Worm (Caenorhabditis elegans): ENCODE measurements around the gene K08D12.3.
A peak's percentile ranks its signal among the peaks of the same experiment; 100 is the strongest.

K08D12.3 gene

DNA sequence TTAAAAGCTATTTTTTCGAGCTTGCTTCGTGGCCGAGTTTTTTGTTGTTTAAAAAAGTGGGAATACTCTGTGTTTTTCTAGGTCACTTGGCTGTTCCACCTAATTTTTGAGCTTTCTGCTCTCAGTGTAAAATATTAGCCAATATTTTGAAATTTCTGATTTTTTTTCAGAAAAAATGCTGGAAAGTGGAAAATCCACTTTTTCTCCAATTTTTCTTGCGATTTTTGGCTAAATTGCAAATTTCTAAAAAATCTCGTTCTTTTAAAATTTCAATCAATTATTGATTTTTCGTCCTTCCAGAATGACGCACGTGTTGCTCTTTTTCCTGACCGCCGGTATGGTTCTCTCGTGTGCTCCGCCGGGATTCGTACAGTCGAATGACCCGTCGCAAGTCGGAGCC, 3.1 kb upstream of the K08D12.3 start, which contains the start of gene K08D12.4:
K08D12.4 (plus strand) TSS at position 301 of the 400 bp plus-strand sequence.
- TF ChIP-seq K09A11.1 (tag; optimal IDR thresholded peaks at IDR 0.05; ENCODE audit: insufficient read depth) (no peak), pha-4 (tag; optimal IDR thresholded peaks at IDR 0.05) (no peak), ceh-18 (tag; optimal IDR thresholded peaks at IDR 0.05) (no peak), tbx-2 (tag; optimal IDR thresholded peaks at IDR 0.05) (no peak), ceh-6 (GFP tag; optimal IDR thresholded peaks at IDR 0.05) (no peak), ceh-19 (GFP tag; optimal IDR thresholded peaks at IDR 0.05) (no peak), unc-3 (GFP tag; conservative IDR thresholded peaks at IDR 0.05) (no peak), unc-3 (tag; optimal IDR thresholded peaks at IDR 0.05) (no peak), fkh-10 (GFP tag; optimal IDR thresholded peaks at IDR 0.05) (no peak), sox-2 (GFP tag; IDR thresholded peaks at IDR 0.05) (no peak), unc-86 (tag; optimal IDR thresholded peaks at IDR 0.05) (no peak), Y22D7AL.16 (tag; optimal IDR thresholded peaks at IDR 0.05) (no peak), pros-1 (tag; optimal IDR thresholded peaks at IDR 0.05) (no peak), madf-2 (tag; optimal IDR thresholded peaks at IDR 0.05) (no peak), F13H6.1 (tag; optimal IDR thresholded peaks at IDR 0.05) (no peak)

DNA sequence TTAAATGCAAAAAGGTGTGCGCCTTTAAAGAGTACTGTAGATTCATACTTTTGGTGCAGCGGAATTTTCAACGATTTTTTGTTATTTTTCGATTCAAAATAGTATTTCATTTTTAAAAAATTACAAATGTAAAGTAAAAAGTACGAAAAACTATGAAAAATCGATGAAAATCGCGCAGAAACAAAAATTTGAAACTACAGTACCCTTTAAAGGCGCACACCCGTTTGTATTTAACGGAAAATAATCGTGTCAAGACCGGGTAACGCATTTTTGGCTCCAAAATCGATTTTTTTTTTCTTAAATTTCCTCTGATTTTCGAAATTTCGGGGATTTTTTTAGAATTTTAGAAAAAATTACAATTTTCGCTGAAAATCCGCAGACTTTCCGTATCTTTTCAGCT, 2.1 kb upstream of the K08D12.3 start:
- no peak for TF ChIP-seq fkh-10 (GFP tag; optimal IDR thresholded peaks at IDR 0.05)
- TF ChIP-seq pha-4 (tag; optimal IDR thresholded peaks at IDR 0.05) = no peak
- TF ChIP-seq madf-2 (tag; optimal IDR thresholded peaks at IDR 0.05) = no peak
- TF ChIP-seq ceh-19 (GFP tag; optimal IDR thresholded peaks at IDR 0.05) = no peak
- no peak for TF ChIP-seq dmd-4 (tag; optimal IDR thresholded peaks at IDR 0.05; ENCODE audit: borderline replicate concordance)
- no peak for TF ChIP-seq ceh-45 (GFP tag; IDR thresholded peaks at IDR 0.05)
- TF ChIP-seq hlh-30 (tag; optimal IDR thresholded peaks at IDR 0.05; ENCODE audit: insufficient read depth) = no peak
- TF ChIP-seq zip-5 (tag; optimal IDR thresholded peaks at IDR 0.05) = no peak
- TF ChIP-seq nhr-11 (tag; optimal IDR thresholded peaks at IDR 0.05) = no peak
- TF ChIP-seq hlh-15 (tag; optimal IDR thresholded peaks at IDR 0.05) = no peak
- no peak for TF ChIP-seq ceh-30 (tag; optimal IDR thresholded peaks at IDR 0.05)
- TF ChIP-seq pag-3 (tag; optimal IDR thresholded peaks at IDR 0.05; ENCODE audit: borderline replicate concordance) = no peak
- no peak for TF ChIP-seq ceh-14 (tag; optimal IDR thresholded peaks at IDR 0.05)
- TF ChIP-seq elt-2 (tag; optimal IDR thresholded peaks at IDR 0.05) = no peak
- no peak for TF ChIP-seq ceh-24 (tag; optimal IDR thresholded peaks at IDR 0.05)
- TF ChIP-seq fax-1 (tag; optimal IDR thresholded peaks at IDR 0.05) = no peak
- TF ChIP-seq ceh-22 (tag; optimal IDR thresholded peaks at IDR 0.05) = no peak

DNA sequence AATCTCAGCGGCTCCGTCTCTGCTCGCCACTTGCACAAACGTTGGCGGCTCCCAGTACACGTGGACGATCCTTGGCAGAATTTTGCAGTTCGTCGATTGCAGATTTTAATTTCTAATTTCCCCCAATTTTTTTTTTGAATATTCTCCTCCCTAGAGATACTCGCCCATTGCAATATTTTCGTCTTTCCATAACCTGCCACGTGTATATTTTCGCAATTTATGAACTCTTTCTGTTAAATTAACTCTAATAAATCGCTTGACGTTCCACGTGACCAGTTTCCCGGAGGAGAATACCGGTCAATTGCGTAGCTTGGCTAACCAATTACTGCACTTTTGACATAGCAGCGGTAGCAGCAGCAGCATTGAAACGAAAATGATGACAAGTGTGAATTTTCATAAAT, 1.6 kb upstream of the K08D12.3 start:
- TF ChIP-seq ceh-31 (tag; optimal IDR thresholded peaks at IDR 0.05) = peak; percentile 19
- no peak for TF ChIP-seq rnt-1 (tag; optimal IDR thresholded peaks at IDR 0.05)
- no peak for TF ChIP-seq C08G9.2 (tag; optimal IDR thresholded peaks at IDR 0.05)
- no peak for TF ChIP-seq tbx-7 (tag; optimal IDR thresholded peaks at IDR 0.05)
- no peak for TF ChIP-seq mec-3 (tag; optimal IDR thresholded peaks at IDR 0.05; ENCODE audit: borderline replicate concordance)

DNA sequence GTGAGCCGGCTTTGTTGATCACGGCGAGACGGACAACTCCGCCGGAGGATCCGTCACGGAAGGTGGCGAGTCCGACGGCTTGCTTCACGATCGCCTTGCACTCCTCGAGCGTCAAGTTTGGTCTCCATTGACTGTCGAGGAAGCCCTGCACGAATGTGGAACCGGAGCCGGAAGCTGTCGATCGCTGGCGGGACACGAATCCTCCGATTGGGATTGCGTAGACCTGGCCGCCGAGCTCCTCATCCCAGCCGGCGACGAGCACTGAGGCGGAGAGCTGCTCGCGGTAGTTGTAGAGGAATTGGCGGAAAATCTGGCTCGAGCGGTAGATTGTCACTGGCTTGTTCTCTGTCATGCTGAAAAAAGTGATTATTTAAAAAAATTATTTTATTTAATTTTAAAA, 1.1 kb upstream of the K08D12.3 start:
- TF ChIP-seq fkh-6 (tag; optimal IDR thresholded peaks at IDR 0.05) = no peak
- TF ChIP-seq pha-4 (tag; optimal IDR thresholded peaks at IDR 0.05) = no peak
- no peak for TF ChIP-seq sdc-2 (tag; optimal IDR thresholded peaks at IDR 0.05)
- TF ChIP-seq T23F11.4 (GFP tag; optimal IDR thresholded peaks at IDR 0.05) = no peak
- TF ChIP-seq ztf-16 (tag; optimal IDR thresholded peaks at IDR 0.05) = no peak
- no peak for TF ChIP-seq che-1 (tag; optimal IDR thresholded peaks at IDR 0.05)
- no peak for TF ChIP-seq eyg-1 (tag; optimal IDR thresholded peaks at IDR 0.05)
- no peak for TF ChIP-seq rnt-1 (tag; optimal IDR thresholded peaks at IDR 0.05)
- TF ChIP-seq ceh-9 (tag; optimal IDR thresholded peaks at IDR 0.05) = no peak
- no peak for TF ChIP-seq hlh-8 (tag; optimal IDR thresholded peaks at IDR 0.05)
- TF ChIP-seq ama-1 (optimal IDR thresholded peaks at IDR 0.05) = no peak
- no peak for TF ChIP-seq C08G9.2 (tag; optimal IDR thresholded peaks at IDR 0.05)
- no peak for TF ChIP-seq pha-2 (tag; optimal IDR thresholded peaks at IDR 0.05)
- TF ChIP-seq ceh-45 (GFP tag; IDR thresholded peaks at IDR 0.05) = no peak
